Worm (Caenorhabditis elegans): Measurements from ENCODE around the gene Y51H4A.935.

DNA sequence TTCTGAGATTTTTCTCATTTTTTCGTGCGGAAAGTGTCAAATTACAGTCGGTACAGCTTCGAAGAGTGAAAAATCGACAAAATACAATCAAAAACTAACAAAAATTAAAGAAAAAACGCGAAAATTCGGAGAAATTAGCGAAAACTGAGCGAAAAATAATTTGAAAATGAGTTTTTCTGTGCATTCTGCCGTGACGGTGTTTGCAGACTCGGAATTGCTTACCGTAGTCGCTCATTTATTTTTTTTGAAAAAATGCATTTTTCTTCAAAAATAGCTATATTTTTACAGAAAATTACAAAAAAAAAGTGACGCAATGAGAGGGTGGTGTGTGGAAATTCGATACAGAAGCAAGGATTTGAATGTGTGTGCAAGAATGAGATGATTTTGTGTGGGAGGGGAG lies 4.0 kb downstream of the Y51H4A.935 start:
- TF ChIP-seq fkh-4 (tag; optimal IDR thresholded peaks at IDR 0.05; ENCODE audit: borderline replicate concordance) (no peak), ceh-82 (tag; optimal IDR thresholded peaks at IDR 0.05) (no peak), nhr-20 (tag; optimal IDR thresholded peaks at IDR 0.05) (no peak)
